Worm (Caenorhabditis elegans): ENCODE measurements around the gene T24H10.5.

T24H10.5 gene

ce11 chrII:9092910-9093309, 8.0 kb upstream of the T24H10.5 start:
- TF ChIP-seq elt-3 (tag; optimal IDR thresholded peaks at IDR 0.05) (peak in 1 of 6 experiments; percentile 18), tlp-1 (tag; optimal IDR thresholded peaks at IDR 0.05) (no peak), ceh-88 (GFP tag; IDR thresholded peaks at IDR 0.05) (no peak), egl-27 (tag; optimal IDR thresholded peaks at IDR 0.05) (no peak), Y116A8C.19 (tag; optimal IDR thresholded peaks at IDR 0.05; ENCODE audit: borderline replicate concordance) (no peak), C16A3.4 (tag; optimal IDR thresholded peaks at IDR 0.05) (no peak), elt-2 (tag; optimal IDR thresholded peaks at IDR 0.05) (peak; percentile 48), ztf-11 (tag; optimal IDR thresholded peaks at IDR 0.05) (no peak), C04F5.9 (tag; optimal IDR thresholded peaks at IDR 0.05) (no peak), nhr-12 (tag; optimal IDR thresholded peaks at IDR 0.05) (no peak), unc-62 (GFP tag; optimal IDR thresholded peaks at IDR 0.05) (no peak), dsc-1 (tag; optimal IDR thresholded peaks at IDR 0.05) (no peak), lin-14 (GFP tag; optimal IDR thresholded peaks at IDR 0.05) (peak; percentile 22), ceh-82 (tag; optimal IDR thresholded peaks at IDR 0.05) (no peak), hlh-17 (GFP tag; optimal IDR thresholded peaks at IDR 0.05; ENCODE audit: borderline replicate concordance) (no peak), hpl-2 (GFP tag; optimal IDR thresholded peaks at IDR 0.05) (no peak), rnt-1 (tag; optimal IDR thresholded peaks at IDR 0.05) (no peak), vab-15 (tag; optimal IDR thresholded peaks at IDR 0.05) (peak; percentile 22), dpl-1 (GFP tag; optimal IDR thresholded peaks at IDR 0.05) (no peak), hlh-4 (tag; optimal IDR thresholded peaks at IDR 0.05) (no peak), zag-1 (tag; optimal IDR thresholded peaks at IDR 0.05) (no peak), lin-13 (GFP tag; optimal IDR thresholded peaks at IDR 0.05) (no peak), lin-35 (GFP tag; optimal IDR thresholded peaks at IDR 0.05) (peak in 1 of 2 experiments; percentile 22), nhr-71 (tag; optimal IDR thresholded peaks at IDR 0.05) (peak; percentile 0), pax-3 (tag; optimal IDR thresholded peaks at IDR 0.05) (no peak), fkh-10 (GFP tag; optimal IDR thresholded peaks at IDR 0.05) (no peak), ceh-63 (GFP tag; optimal IDR thresholded peaks at IDR 0.05) (no peak), nhr-85 (tag) (peak; percentile 56)

DNA sequence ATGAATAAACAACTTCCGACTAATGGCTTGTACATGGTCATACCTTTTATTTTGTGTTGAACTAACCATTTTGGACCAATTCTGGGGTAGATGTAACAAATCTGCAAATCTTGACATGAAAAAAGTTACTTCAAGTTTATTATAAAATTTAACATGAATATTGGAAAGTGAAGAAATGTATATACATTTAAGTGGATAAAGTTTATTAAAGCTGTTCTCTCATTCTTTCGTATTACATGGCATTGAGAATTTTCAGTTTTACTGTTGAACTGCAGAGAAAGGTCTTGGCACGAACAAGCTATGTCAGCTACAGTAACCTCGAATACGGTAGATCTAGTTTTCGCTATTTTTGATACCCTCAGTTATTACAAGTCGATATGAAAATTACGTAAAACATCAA, 7.3 kb upstream of the T24H10.5 start, which contains the start of gene C07H4.1:
TSS of gene C07H4.1 (minus strand) at position 101 of the 400 bp plus-strand sequence.
- TF ChIP-seq ama-1 (optimal IDR thresholded peaks at IDR 0.05) (no peak), C34B4.2 (tag; optimal IDR thresholded peaks at IDR 0.05) (no peak), snpc-4 (tag; optimal IDR thresholded peaks at IDR 0.05) (no peak), zip-4 (GFP tag; optimal IDR thresholded peaks at IDR 0.05) (no peak), ztf-11 (tag; optimal IDR thresholded peaks at IDR 0.05) (no peak), ceh-90 (tag; optimal IDR thresholded peaks at IDR 0.05) (no peak), unc-98 (GFP tag; IDR thresholded peaks at IDR 0.05) (no peak), ets-5 (GFP tag; IDR thresholded peaks at IDR 0.05) (no peak)

DNA sequence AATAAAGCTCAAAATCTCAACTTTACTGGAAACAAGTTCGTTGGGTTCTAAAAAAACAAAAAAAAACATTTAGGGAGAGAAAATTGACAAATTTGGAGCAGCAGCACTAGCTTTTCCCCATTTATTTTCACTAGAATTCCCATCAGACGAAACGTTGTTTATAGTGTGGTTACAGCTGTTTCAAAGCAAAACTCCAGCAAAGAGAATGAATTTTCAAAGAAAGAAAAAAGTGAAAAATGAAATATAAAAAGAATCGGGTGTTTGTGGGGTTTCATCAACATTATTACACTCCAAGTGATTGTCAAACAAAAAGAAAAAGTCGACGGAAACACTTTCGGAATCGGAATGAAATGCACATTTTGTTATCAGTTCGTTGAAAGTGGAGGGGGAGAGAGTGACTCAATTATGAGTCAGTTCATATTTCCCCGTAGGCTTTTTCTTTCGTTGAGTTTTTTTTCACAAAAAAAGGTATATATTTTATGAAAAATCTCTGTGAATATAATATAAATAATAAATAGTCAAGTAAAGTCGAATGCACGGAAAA, 6.6 kb upstream of the T24H10.5 start:
- peak; percentile 9 for TF ChIP-seq lin-14 (GFP tag; optimal IDR thresholded peaks at IDR 0.05)
- TF ChIP-seq dsc-1 (tag; optimal IDR thresholded peaks at IDR 0.05), result peak; percentile 55
- no peak for TF ChIP-seq efl-1 (optimal IDR thresholded peaks at IDR 0.05)
- peak in 1 of 2 experiments; percentile 81 for TF ChIP-seq efl-1 (GFP tag; optimal IDR thresholded peaks at IDR 0.05 in 1 of 2)
- no peak for TF ChIP-seq ceh-8 (GFP tag; optimal IDR thresholded peaks at IDR 0.05)
- TF ChIP-seq pqm-1 (tag; optimal IDR thresholded peaks at IDR 0.05), result peak; percentile 65

Measured in whole organism, L1 larva.